Fruit fly (Drosophila melanogaster): ENCODE results near the gene CG3117.

CG3117 gene

DNA sequence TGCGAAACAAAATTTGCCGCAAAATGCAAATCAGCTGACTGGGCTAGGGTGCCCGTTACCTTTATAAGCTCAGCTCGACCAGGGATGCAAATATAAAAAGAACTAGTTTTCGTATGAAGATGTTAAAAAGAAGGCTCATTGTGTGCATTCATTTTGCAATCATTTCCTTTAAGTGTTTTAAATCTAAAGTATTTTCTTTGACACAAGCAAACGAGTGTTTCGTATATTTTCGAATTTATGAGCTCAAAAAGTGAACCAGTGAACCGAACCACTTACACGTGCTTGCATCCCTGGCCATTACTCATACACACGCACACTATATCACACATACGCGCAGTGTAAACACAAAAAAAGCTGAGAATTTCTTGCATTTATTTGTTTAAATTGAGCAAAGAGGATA is 31.2 kb upstream of the CG3117 start, which contains the start of the genes Prx6a and Sbat:
Gene Prx6a (minus strand): TSS at position 45 of the 400 bp plus-strand sequence.
Gene Sbat (plus strand): TSS at position 157 of the 400 bp plus-strand sequence.
- no peak for TF ChIP-seq CTCF (optimal IDR thresholded peaks at IDR 0.05)
- no peak for TF ChIP-seq CG8478 (optimal IDR thresholded peaks at IDR 0.05)

DNA sequence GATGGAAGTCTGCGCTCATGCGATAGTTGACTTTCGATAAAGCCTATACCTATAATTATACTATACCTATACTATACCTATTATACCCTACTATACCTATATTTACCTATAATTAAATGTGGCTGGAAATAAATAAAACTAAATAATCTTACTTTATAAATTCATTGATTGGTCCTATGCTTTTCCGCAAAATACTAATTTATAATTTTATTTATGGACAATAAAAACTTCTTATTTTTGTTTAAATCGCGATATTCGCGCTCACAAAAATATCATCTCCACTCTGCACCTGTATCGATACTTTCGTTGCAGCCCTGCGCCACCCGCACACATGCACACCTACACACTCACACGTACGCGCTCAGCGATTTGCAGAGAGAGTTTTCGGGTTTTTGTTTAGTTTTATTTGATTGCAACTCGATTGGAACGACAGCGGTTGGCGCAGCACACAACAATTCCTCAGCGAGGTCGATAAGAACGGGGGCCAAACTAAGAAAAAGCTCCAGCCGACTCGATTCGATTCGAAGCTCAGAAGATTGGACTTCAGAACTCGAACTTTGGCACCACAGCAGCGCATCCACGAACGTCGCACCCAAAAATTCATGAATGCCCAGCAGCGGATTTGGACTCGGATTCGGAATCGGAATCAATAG is 27.7 kb upstream of the CG3117 start, which contains the start of gene CG8814:
Gene CG8814 (plus strand): TSS at position 349 of the 653 bp plus-strand sequence.
- TF ChIP-seq CTCF (optimal IDR thresholded peaks at IDR 0.05), result no peak
- TF ChIP-seq CG8478 (optimal IDR thresholded peaks at IDR 0.05), result no peak

DNA sequence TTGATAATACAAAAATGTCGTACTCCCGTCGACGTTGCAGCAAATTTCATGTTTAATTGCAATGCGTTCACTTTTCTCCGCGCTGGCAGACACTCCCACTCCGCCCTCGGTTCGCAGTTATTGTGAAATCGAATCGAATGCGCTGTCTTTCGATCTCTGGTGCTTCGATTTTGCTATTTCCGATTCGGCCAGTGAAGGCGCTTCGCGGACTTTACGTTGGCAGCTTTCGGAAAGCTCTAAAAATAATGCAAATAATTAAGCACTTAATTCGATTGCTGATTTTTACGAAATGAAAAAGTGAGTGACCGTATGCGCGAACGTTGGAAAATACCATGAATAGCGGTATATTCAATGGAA is 27.2 kb upstream of the CG3117 start, which contains the start of gene Ifrd1:
Gene Ifrd1 (minus strand): TSS at position 305 of the 357 bp plus-strand sequence.
- TF ChIP-seq CG8478 (optimal IDR thresholded peaks at IDR 0.05) (no peak), CTCF (optimal IDR thresholded peaks at IDR 0.05) (no peak)

DNA sequence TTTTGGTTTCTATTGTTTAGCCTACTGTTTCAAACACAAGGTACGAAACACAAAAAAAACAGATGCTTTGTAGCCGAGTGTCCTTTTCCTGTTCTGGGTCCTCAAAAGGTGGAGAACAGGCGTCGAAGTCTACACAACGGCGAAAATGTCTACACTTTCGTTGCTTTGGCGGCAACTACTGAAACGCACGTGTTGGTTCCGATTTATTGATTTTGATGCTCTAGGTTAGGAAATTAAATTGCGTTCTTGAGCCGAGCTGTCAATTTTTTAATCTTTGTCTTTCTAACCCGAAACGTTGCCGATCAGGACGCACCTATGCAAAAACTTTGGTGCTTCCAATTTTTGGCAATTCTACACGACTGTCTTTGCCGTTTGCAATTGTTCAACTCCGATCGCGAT is 26.7 kb upstream of the CG3117 start:
- TF ChIP-seq CTCF (optimal IDR thresholded peaks at IDR 0.05), result no peak
- no peak for TF ChIP-seq CG8478 (optimal IDR thresholded peaks at IDR 0.05)

dm6 chr2L:2872968-2873728 is 26.1 kb upstream of the CG3117 start:
- no peak for TF ChIP-seq CG8478 (optimal IDR thresholded peaks at IDR 0.05)
- TF ChIP-seq CTCF (optimal IDR thresholded peaks at IDR 0.05), result no peak

DNA sequence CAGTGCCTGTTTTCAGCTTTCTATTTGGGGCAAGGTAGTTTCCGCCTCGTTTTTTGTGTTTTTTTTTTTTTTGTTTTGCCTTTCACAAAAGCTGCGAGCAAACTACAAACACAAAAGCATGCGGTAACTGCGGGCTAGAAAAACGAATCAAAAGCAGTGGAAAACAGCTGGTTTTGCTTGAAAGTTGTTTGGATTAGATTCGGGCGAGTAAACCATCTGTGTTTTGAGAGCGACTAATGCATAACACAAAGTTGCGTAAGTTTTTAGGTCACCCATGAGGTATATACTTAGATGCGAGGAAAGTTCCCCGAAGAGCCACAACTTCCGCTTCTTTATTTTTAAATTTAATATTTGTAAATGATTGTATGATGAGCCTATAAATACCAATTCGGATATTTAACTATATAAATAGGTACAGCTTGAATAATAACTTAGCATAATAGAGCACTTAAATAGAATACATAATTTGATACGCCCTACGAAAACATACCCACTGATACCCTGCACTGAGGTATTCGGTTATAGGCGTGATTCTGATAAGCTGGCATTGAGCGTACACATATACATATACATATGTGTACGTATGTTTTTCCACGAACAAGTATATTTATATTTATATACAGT is 25.4 kb upstream of the CG3117 start:
- TF ChIP-seq CG8478 (optimal IDR thresholded peaks at IDR 0.05), result no peak
- no peak for TF ChIP-seq CTCF (optimal IDR thresholded peaks at IDR 0.05)

DNA sequence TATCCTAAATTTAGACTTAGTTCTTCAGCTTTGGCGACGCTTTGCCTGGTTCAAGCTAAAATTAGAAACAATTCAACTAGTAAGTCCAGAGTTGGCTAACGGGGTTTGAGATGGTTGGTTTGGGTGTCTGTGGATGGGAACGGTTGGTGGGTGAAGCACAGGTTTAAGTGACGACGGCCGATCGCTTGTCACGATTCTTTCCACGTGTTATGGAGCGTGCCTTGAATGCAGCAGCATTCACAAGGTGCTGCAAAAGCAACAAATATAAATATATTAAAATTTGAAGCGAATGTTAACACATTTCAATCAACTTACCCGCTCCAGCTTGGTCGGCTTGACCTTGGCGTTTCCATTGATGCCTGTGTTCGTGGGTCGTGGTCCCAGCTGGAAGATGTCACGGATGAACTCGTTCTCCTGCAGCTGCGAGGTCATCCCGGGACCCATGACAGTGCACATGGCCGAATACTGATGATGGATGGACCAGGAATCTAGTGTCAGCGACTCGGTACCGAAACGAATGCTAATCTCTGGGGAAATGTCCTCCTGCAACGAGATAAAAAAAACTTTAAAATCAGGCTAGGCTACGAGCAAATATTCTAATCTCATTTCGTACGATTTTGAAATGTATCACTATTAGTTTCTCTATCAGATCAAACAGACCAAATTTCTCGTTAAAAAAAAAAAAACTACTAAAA is 22.1 kb upstream of the CG3117 start, which contains the start of gene CG8813:
Gene CG8813 (plus strand): TSS at position 645 of the 695 bp plus-strand sequence.
- TF ChIP-seq CTCF (optimal IDR thresholded peaks at IDR 0.05) (no peak), CG8478 (optimal IDR thresholded peaks at IDR 0.05) (no peak)

DNA sequence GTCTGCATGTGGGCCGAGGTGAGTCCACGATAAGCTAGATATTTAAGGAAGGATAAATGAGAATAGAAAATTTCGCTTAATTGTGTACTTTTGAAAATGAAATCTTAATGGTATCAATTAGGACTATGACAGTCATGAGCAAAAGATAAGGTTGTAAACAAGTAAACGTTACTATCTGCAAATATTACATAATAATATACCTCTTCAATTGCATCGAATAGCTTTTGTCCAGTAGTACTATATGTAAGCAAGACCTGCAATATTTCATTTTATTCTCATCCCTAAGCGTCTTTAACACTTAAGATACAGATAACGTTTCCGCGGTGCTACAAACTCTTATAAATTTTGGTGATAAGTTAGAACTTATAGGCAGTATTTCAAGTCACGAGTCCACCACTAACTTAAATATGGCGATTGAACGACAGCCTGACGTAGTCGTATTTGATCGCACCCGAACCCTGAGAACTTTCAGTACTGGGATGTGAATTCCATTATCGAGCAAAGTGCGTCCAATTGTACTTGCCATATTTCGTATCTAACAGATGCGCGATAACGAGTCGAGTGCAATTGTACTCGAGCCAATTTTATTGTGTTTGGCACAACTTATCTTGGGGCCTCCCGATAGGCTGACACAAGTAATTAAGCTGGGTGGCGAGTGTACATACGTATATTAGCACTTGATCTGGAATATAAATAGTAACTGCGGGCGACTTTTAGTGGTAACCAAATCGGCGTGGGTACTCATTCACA is 18.7 kb upstream of the CG3117 start:
- TF ChIP-seq CG8478 (optimal IDR thresholded peaks at IDR 0.05), result no peak
- no peak for TF ChIP-seq CTCF (optimal IDR thresholded peaks at IDR 0.05)

DNA sequence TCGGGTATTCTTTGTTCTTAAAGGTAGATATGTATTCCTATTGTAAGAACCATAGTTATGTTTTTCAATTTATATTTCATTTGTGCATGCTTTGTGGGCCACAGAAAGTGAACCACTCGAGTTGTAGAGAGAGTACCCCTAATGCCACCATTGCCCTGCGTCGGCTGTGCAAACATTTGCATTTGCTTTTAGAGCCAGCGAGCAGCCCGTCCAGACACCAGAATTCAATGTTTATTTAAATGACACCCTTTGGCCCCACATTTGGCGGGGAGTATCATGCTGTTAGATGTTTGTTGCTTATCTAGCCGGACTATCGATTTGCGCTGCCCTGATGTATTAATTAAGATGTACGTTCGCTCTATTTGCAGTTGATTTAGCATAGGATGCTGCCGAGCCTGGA is 17.6 kb upstream of the CG3117 start:
- TF ChIP-seq CTCF (optimal IDR thresholded peaks at IDR 0.05) (no peak), CG8478 (optimal IDR thresholded peaks at IDR 0.05) (no peak)

- TF ChIP-seq CG8478 (optimal IDR thresholded peaks at IDR 0.05) (no peak), CTCF (optimal IDR thresholded peaks at IDR 0.05) (no peak)
These were observed 15.6 kb upstream of the CG3117 start for dm6 chr2L:2862621-2862962.

- TF ChIP-seq CTCF (optimal IDR thresholded peaks at IDR 0.05), result no peak
- no peak for TF ChIP-seq CG8478 (optimal IDR thresholded peaks at IDR 0.05)
These were observed 15.0 kb upstream of the CG3117 start for dm6 chr2L:2861885-2862620.

dm6 chr2L:2861140-2861884 is 14.3 kb upstream of the CG3117 start:
- TF ChIP-seq CTCF (optimal IDR thresholded peaks at IDR 0.05) (no peak), CG8478 (optimal IDR thresholded peaks at IDR 0.05) (no peak)

Measured in S2 (cell line).